Fruit fly (Drosophila melanogaster): ENCODE data around the gene b.

The b gene

DNA sequence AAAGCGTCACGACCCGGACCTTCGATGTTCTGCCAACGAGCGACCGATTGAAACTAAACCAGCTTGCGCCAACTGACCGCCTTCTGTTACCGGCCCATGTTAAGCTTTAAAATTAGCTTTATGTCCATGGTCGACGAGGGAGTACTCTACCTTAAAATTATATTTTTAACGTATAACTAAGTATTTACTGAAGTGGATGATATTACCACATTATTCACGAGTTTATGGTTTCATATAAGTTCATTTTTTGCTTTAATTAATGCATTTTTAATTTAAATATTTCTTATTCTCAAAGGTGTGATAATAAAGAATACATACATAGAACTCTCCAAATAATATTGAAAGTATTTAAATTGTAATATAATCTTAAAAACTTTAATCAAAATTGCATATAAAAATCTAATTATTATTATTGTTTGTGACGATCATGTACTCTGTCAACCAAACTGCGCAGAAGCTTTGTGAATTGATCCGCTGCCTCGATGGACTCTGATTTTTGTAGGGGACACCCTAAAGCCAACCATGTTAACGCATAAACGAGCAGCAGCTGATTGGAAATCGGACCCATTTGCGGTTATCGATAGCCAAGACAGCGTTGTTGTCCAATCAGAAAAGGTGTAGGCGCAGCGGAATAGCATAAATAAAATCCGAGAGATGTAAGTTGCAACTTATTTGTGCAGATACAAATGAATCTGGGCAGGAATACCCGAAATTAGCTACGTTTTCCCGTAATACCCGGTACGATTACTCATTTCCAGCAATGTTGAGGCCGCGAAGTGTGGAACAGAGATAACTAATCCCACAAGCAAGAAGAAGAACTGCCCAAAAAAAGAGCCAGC lies 40.7 kb upstream of the b start, which contains the start of the genes CG9008 and p38b (continued):
- TF ChIP-seq CG16779 (GFP tag; IDR thresholded peaks at IDR 0.05) (no peak), sd (tag; optimal IDR thresholded peaks at IDR 0.05) (peak; percentile 57), pita (GFP tag; optimal IDR thresholded peaks at IDR 0.05) (no peak), CG4617 (GFP tag; optimal IDR thresholded peaks at IDR 0.05; ENCODE audit: borderline replicate concordance) (peak; percentile 53), CG10565 (GFP tag; optimal IDR thresholded peaks at IDR 0.05) (no peak), croc (GFP tag; conservative IDR thresholded peaks at IDR 0.05) (peak; percentile 44; the same call in 1 of the 3 replicates), Hey (tag; optimal IDR thresholded peaks at IDR 0.05) (peak; percentile 5), CG4854 (GFP tag; optimal IDR thresholded peaks at IDR 0.05) (peak; percentile 35), lab (GFP tag; optimal IDR thresholded peaks at IDR 0.05) (peak; percentile 79), fd3F (GFP tag; optimal IDR thresholded peaks at IDR 0.05) (peak; percentile 79), stc (GFP tag; IDR thresholded peaks at IDR 0.05) (0 out of 2 replicates have a peak, but pooled peaks have one; percentile 20), CG11456 (GFP tag; IDR thresholded peaks at IDR 0.05) (peak; percentile 55; the same call in 2 of the 3 replicates), wor (GFP tag; IDR thresholded peaks at IDR 0.05) (peak; percentile 15; the same call in 1 of the 2 replicates), Fer2 (tag; optimal IDR thresholded peaks at IDR 0.05) (peak; percentile 69), Dfd (GFP tag; optimal IDR thresholded peaks at IDR 0.05) (no peak), slou (GFP tag; optimal IDR thresholded peaks at IDR 0.05) (peak; percentile 66), CG9817 (tag; optimal IDR thresholded peaks at IDR 0.05) (peak; percentile 71), CG13123 (GFP tag; optimal IDR thresholded peaks at IDR 0.05) (peak; percentile 2), chn (GFP tag; optimal IDR thresholded peaks at IDR 0.05) (peak; percentile 21), dati (GFP tag; IDR thresholded peaks at IDR 0.05) (no peak), Ets97D (GFP tag; optimal IDR thresholded peaks at IDR 0.05) (peak; percentile 9), CG10979 (tag; optimal IDR thresholded peaks at IDR 0.05) (peak; percentile 83), klu (GFP tag; IDR thresholded peaks at IDR 0.05) (peak; percentile 60; the same call in 1 of the 2 replicates), lola (GFP tag; optimal IDR thresholded peaks at IDR 0.05) (peak in 1 of 3 experiments; percentile 83), wek (GFP tag; optimal IDR thresholded peaks at IDR 0.05) (peak; percentile 52), CG1233 (GFP tag; optimal IDR thresholded peaks at IDR 0.05) (peak; percentile 80), Dek (tag; optimal IDR thresholded peaks at IDR 0.05) (peak; percentile 87), Dbx (GFP tag; IDR thresholded peaks at IDR 0.05) (peak; percentile 72), hth (optimal IDR thresholded peaks at IDR 0.05) (no peak), CG30431 (GFP tag; optimal IDR thresholded peaks at IDR 0.05) (peak; percentile 46), Oaz (GFP tag; IDR thresholded peaks at IDR 0.05) (0 out of 2 replicates have a peak, but pooled peaks have one; percentile 25), CG10147 (GFP tag; optimal IDR thresholded peaks at IDR 0.05) (peak; percentile 88), Med (GFP tag) (peak; percentile 91), CG2712 (tag; optimal IDR thresholded peaks at IDR 0.05) (peak; percentile 89), ham (GFP tag; IDR thresholded peaks at IDR 0.05) (0 out of 2 replicates have a peak, but pooled peaks have one; percentile 8), Side (GFP tag; optimal IDR thresholded peaks at IDR 0.05) (no peak), CG31441 (GFP tag; IDR thresholded peaks at IDR 0.05) (peak; percentile 92), Chrac-16 (GFP tag; optimal IDR thresholded peaks at IDR 0.05) (peak; percentile 47), B-H2 (GFP tag; optimal IDR thresholded peaks at IDR 0.05) (peak; percentile 40), ara (GFP tag; IDR thresholded peaks at IDR 0.05) (no peak), C15 (GFP tag; IDR thresholded peaks at IDR 0.05) (no peak), Stat92E (GFP tag; optimal IDR thresholded peaks at IDR 0.05) (peak in 1 of 3 experiments; percentile 19), CG16863 (GFP tag; optimal IDR thresholded peaks at IDR 0.05) (peak; percentile 42), CG6272 (GFP tag; IDR thresholded peaks at IDR 0.05) (peak; percentile 71), CG4730 (GFP tag; IDR thresholded peaks at IDR 0.05) (peak; percentile 58), CoRest (tag; optimal IDR thresholded peaks at IDR 0.05) (peak; percentile 95), CG6854 (GFP tag; optimal IDR thresholded peaks at IDR 0.05) (peak; percentile 83), CG12391 (tag; optimal IDR thresholded peaks at IDR 0.05) (peak; percentile 90)

All from whole organism, embryonic.